Fruit fly (Drosophila melanogaster): ENCODE measurements around the gene G9a.

The G9a gene

DNA sequence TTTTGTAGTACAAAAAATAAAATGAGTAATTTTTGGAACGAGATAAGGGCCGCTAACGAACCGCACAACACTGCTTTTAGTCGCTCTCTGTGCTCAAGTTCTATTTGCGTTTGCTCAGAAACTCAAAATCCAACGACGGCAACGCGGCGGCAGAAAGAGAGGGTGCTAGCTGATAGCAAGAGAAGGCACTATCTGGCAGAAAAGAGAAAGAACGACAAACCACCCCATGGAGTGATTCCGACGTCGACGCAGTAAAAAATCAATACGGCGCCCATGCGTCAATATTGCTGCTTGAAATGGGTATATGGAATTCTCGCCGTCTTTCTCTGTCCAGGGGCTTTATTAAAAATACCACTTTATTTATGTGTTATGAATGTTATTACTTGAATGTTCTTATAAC is 30.3 kb downstream of the G9a start (continued):
- TF ChIP-seq sens (GFP tag), result peak; percentile 90
- no peak for TF ChIP-seq D19A (tag; optimal IDR thresholded peaks at IDR 0.05)
- peak; percentile 100 for TF ChIP-seq ewg (GFP tag; optimal IDR thresholded peaks at IDR 0.05)
- TF ChIP-seq CG3163 (GFP tag; optimal IDR thresholded peaks at IDR 0.05), result peak; percentile 73
- TF ChIP-seq NC2β (GFP tag; optimal IDR thresholded peaks at IDR 0.05), result no peak
- TF ChIP-seq ranshi (GFP tag; IDR thresholded peaks at IDR 0.05), result no peak
- no peak for TF ChIP-seq Drgx (GFP tag; IDR thresholded peaks at IDR 0.05)
- TF ChIP-seq ap (GFP tag; IDR thresholded peaks at IDR 0.05), result no peak
- no peak for TF ChIP-seq CG12391 (tag; optimal IDR thresholded peaks at IDR 0.05)
- TF ChIP-seq ci (GFP tag; IDR thresholded peaks at IDR 0.05), result peak; percentile 52; the same call in 2 of the 3 replicates
- TF ChIP-seq vnd (GFP tag; IDR thresholded peaks at IDR 0.05; ENCODE audit: partially characterized antibody), result no peak
- no peak for TF ChIP-seq fd102C (GFP tag; optimal IDR thresholded peaks at IDR 0.05)
- TF ChIP-seq CG2712 (tag; optimal IDR thresholded peaks at IDR 0.05), result peak; percentile 27
- no peak for TF ChIP-seq Opbp (GFP tag; IDR thresholded peaks at IDR 0.05; ENCODE audit: partially characterized antibody)
- no peak for TF ChIP-seq CG15073 (GFP tag; optimal IDR thresholded peaks at IDR 0.05)
- TF ChIP-seq sr (GFP tag; IDR thresholded peaks at IDR 0.05), result no peak
- TF ChIP-seq Hmx (GFP tag; optimal IDR thresholded peaks at IDR 0.05), result no peak
- TF ChIP-seq abd-A (tag; optimal IDR thresholded peaks at IDR 0.05), result no peak
- no peak for TF ChIP-seq CG15696 (tag; optimal IDR thresholded peaks at IDR 0.05)
- TF ChIP-seq mirr (GFP tag; optimal IDR thresholded peaks at IDR 0.05), result no peak
- no peak for TF ChIP-seq Six4 (GFP tag; optimal IDR thresholded peaks at IDR 0.05)
- TF ChIP-seq CG2120 (GFP tag; optimal IDR thresholded peaks at IDR 0.05), result peak; percentile 5
- TF ChIP-seq CG16813 (GFP tag; IDR thresholded peaks at IDR 0.05; ENCODE audit: partially characterized antibody), result no peak
- TF ChIP-seq CG1233 (GFP tag; optimal IDR thresholded peaks at IDR 0.05), result no peak
- TF ChIP-seq Scr (GFP tag; IDR thresholded peaks at IDR 0.05; ENCODE audit: partially characterized antibody), result 0 out of 2 replicates have a peak, but pooled peaks have one; percentile 26
- no peak for TF ChIP-seq HmgD (GFP tag; optimal IDR thresholded peaks at IDR 0.05)
- peak; percentile 87 for TF ChIP-seq CG1832 (GFP tag; optimal IDR thresholded peaks at IDR 0.05)
- no peak for TF ChIP-seq cwo (GFP tag; optimal IDR thresholded peaks at IDR 0.05)
- TF ChIP-seq Dref (GFP tag; IDR thresholded peaks at IDR 0.05), result no peak
- TF ChIP-seq CG3838 (GFP tag; optimal IDR thresholded peaks at IDR 0.05), result no peak
- TF ChIP-seq CG6813 (GFP tag; optimal IDR thresholded peaks at IDR 0.05), result no peak
- TF ChIP-seq tna (GFP tag; IDR thresholded peaks at IDR 0.05; ENCODE audit: partially characterized antibody), result no peak
- TF ChIP-seq CG1603 (tag; optimal IDR thresholded peaks at IDR 0.05), result no peak
- no peak for TF ChIP-seq Sin3A (optimal IDR thresholded peaks at IDR 0.05)
- TF ChIP-seq Nf-YA (GFP tag; IDR thresholded peaks at IDR 0.05), result no peak
- no peak for TF ChIP-seq Atf-2 (GFP tag; optimal IDR thresholded peaks at IDR 0.05)
- TF ChIP-seq CG18011 (GFP tag; optimal IDR thresholded peaks at IDR 0.05), result no peak
- peak; percentile 70; the same call in 1 of the 2 replicates for TF ChIP-seq chm (GFP tag; IDR thresholded peaks at IDR 0.05)
- no peak for TF ChIP-seq danr (GFP tag; IDR thresholded peaks at IDR 0.05)
- no peak for TF ChIP-seq pnt (GFP tag; optimal IDR thresholded peaks at IDR 0.05)
- no peak for TF ChIP-seq CG5245 (GFP tag; optimal IDR thresholded peaks at IDR 0.05)
- TF ChIP-seq Sox102F (GFP tag; optimal IDR thresholded peaks at IDR 0.05), result no peak
- TF ChIP-seq fru (optimal IDR thresholded peaks at IDR 0.05), result no peak
- no peak for TF ChIP-seq CG17829 (tag; optimal IDR thresholded peaks at IDR 0.05)
- no peak for TF ChIP-seq HLH4C (GFP tag; IDR thresholded peaks at IDR 0.05; ENCODE audit: partially characterized antibody)
- TF ChIP-seq wor (GFP tag; IDR thresholded peaks at IDR 0.05), result no peak
- no peak for TF ChIP-seq Hr51 (GFP tag; optimal IDR thresholded peaks at IDR 0.05)
- TF ChIP-seq tap (tag; optimal IDR thresholded peaks at IDR 0.05), result no peak
- TF ChIP-seq CG1647 (GFP tag; optimal IDR thresholded peaks at IDR 0.05), result no peak
- TF ChIP-seq CG12942 (GFP tag; optimal IDR thresholded peaks at IDR 0.05), result no peak
- TF ChIP-seq fd64A (GFP tag; optimal IDR thresholded peaks at IDR 0.05), result no peak
- TF ChIP-seq CG4404 (GFP tag; IDR thresholded peaks at IDR 0.05), result no peak
